Worm (Caenorhabditis elegans) whole organism, late embryonic: ENCODE results near the gene T07G12.3.

Source experiments
- C38D4.7 ChIP-seq: fragments of 200-800 bp; sonication (Bioruptor generic); optimal IDR thresholded peaks from 2 replicates; lab custom pipeline; 2018; ENCODE audit warnings: mild to moderate bottlenecking, missing genetic modification characterization, moderate library complexity, missing compliant biosample characterization
- F13H6.1 ChIP-seq: sonication (generic microtip); optimal IDR thresholded peaks from 2 replicates; lab custom pipeline; 2016; ENCODE audit warnings: missing genetic modification characterization, missing compliant biosample characterization
- K02D7.2 ChIP-seq: sonication (generic microtip); optimal IDR thresholded peaks from 2 replicates; lab custom pipeline; 2017; ENCODE audit warnings: mild to moderate bottlenecking, missing genetic modification characterization, missing compliant biosample characterization
- ahr-1 ChIP-seq: sonication (generic microtip); optimal IDR thresholded peaks from 2 replicates; lab custom pipeline; 2016; ENCODE audit warnings: missing genetic modification characterization, missing compliant biosample characterization
- ama-1 ChIP-seq: fragments of 150-350 bp; optimal IDR thresholded peaks from 2 replicates; lab custom pipeline; 2014
- ceh-18 ChIP-seq: sonication (generic microtip); optimal IDR thresholded peaks from 2 replicates; lab custom pipeline; 2016; ENCODE audit warnings: missing genetic modification characterization, missing compliant biosample characterization
- ceh-19 ChIP-seq: fragments of 200-800 bp; sonication (Bioruptor generic); optimal IDR thresholded peaks from 2 replicates; lab custom pipeline; 2018; ENCODE audit warnings: mild to moderate bottlenecking, missing genetic modification characterization, missing compliant biosample characterization
- ceh-2 ChIP-seq: sonication (generic microtip); optimal IDR thresholded peaks from 2 replicates; lab custom pipeline; 2016; ENCODE audit warnings: missing genotype, missing genetic modification characterization, missing compliant biosample characterization
- ceh-22 ChIP-seq: sonication (generic microtip); optimal IDR thresholded peaks from 2 replicates; lab custom pipeline; 2017; ENCODE audit warnings: missing biosample characterization, missing genetic modification characterization
- ceh-30 ChIP-seq: fragments of 150-350 bp; optimal IDR thresholded peaks from 2 replicates; lab custom pipeline; 2014; ENCODE audit warnings: missing biosample characterization, missing genetic modification characterization
- ceh-31 ChIP-seq: sonication (generic microtip); optimal IDR thresholded peaks from 2 replicates; lab custom pipeline; 2016; ENCODE audit warnings: missing genetic modification characterization, missing compliant biosample characterization
- ceh-34 ChIP-seq: sonication (generic microtip); optimal IDR thresholded peaks from 2 replicates; lab custom pipeline; 2016; ENCODE audit warnings: mild to moderate bottlenecking, missing genetic modification characterization, missing compliant biosample characterization
- elt-2 ChIP-seq: sonication (generic microtip); optimal IDR thresholded peaks from 2 replicates; lab custom pipeline; 2016; ENCODE audit warnings: missing genetic modification reagents, missing genetic modification characterization, missing compliant biosample characterization
- fkh-10 ChIP-seq: fragments of 150-350 bp; optimal IDR thresholded peaks from 2 replicates; lab custom pipeline; 2014; ENCODE audit warnings: missing biosample characterization, missing genetic modification reagents, missing genetic modification characterization
- fkh-6 ChIP-seq: sonication (generic microtip); optimal IDR thresholded peaks from 2 replicates; lab custom pipeline; 2016; ENCODE audit warnings: missing genetic modification characterization, missing compliant biosample characterization
- hlh-30 ChIP-seq: sonication (generic microtip); optimal IDR thresholded peaks from 2 replicates; lab custom pipeline; 2017; ENCODE audit warnings: antibody characterized with exemption, missing genetic modification characterization, missing compliant biosample characterization; ENCODE audit not compliant: insufficient read depth
- hlh-6 ChIP-seq: sonication (generic microtip); optimal IDR thresholded peaks from 2 replicates; lab custom pipeline; 2016; ENCODE audit warnings: missing genotype, missing genetic modification characterization, missing compliant biosample characterization
- lin-11 ChIP-seq: fragments of 200-800 bp; sonication (Bioruptor generic); optimal IDR thresholded peaks from 2 replicates; lab custom pipeline; 2018; ENCODE audit warnings: mild to moderate bottlenecking, missing genetic modification characterization, missing compliant biosample characterization
- madf-2 ChIP-seq: sonication (generic microtip); optimal IDR thresholded peaks from 2 replicates; lab custom pipeline; 2017; ENCODE audit warnings: missing genetic modification characterization, missing compliant biosample characterization
- nhr-232 ChIP-seq: sonication (generic microtip); optimal IDR thresholded peaks from 2 replicates; lab custom pipeline; 2016; ENCODE audit warnings: missing genetic modification characterization, missing compliant biosample characterization
- npax-4 ChIP-seq: sonication (generic microtip); optimal IDR thresholded peaks from 2 replicates; lab custom pipeline; 2016; ENCODE audit warnings: missing genetic modification characterization, missing compliant biosample characterization
- pag-3 ChIP-seq: sonication (generic microtip); optimal IDR thresholded peaks from 2 replicates; lab custom pipeline; 2016; ENCODE audit warnings: missing compliant biosample characterization, missing genetic modification characterization, borderline replicate concordance
- pat-9 ChIP-seq: fragments of 200-800 bp; sonication (Bioruptor generic); optimal IDR thresholded peaks from 2 replicates; lab custom pipeline; 2018; ENCODE audit warnings: mild to moderate bottlenecking, missing genetic modification characterization, moderate library complexity, missing compliant biosample characterization
- pax-1 ChIP-seq: fragments of 150-350 bp; optimal IDR thresholded peaks from 2 replicates; lab custom pipeline; 2014; ENCODE audit warnings: missing biosample characterization, missing genetic modification characterization
- pha-2 ChIP-seq: sonication (generic microtip); optimal IDR thresholded peaks from 2 replicates; lab custom pipeline; 2017; ENCODE audit warnings: mild to moderate bottlenecking, missing genetic modification characterization, missing compliant biosample characterization
- pros-1 ChIP-seq: fragments of 150-350 bp; optimal IDR thresholded peaks from 2 replicates; lab custom pipeline; 2014; ENCODE audit warnings: missing biosample characterization, missing genetic modification reagents, missing genetic modification characterization
- rnt-1 ChIP-seq: sonication (generic microtip); optimal IDR thresholded peaks from 2 replicates; lab custom pipeline; 2016; ENCODE audit warnings: missing genetic modification characterization, missing compliant biosample characterization
- sdc-2 ChIP-seq: sonication (generic microtip); optimal IDR thresholded peaks from 2 replicates; lab custom pipeline; 2016; ENCODE audit warnings: missing genotype, missing genetic modification characterization, missing compliant biosample characterization
- tbx-2 ChIP-seq: sonication (generic microtip); optimal IDR thresholded peaks from 2 replicates; lab custom pipeline; 2016; ENCODE audit warnings: missing genetic modification characterization, missing compliant biosample characterization
- unc-3 ChIP-seq, 2 experiments: fragments of 200-800 bp in 1 of 2; sonication (Bioruptor generic) in 1 of 2; sonication (generic microtip) in 1 of 2; conservative IDR thresholded peaks in 1 of 2; optimal IDR thresholded peaks in 1 of 2; 2 replicates each; pipeline versions ENCODE4 v1.3.6 to Lab custom; 2016 to 2022; ENCODE audit warnings: missing compliant biosample characterization in 2 of 2, missing genetic modification characterization in 2 of 2, missing genetic modification reagents in 1 of 2
- unc-55 ChIP-seq: sonication (generic microtip); optimal IDR thresholded peaks from 2 replicates; lab custom pipeline; 2017; ENCODE audit warnings: missing biosample characterization, missing genetic modification reagents, missing genetic modification characterization
- unc-86 ChIP-seq: sonication (generic microtip); optimal IDR thresholded peaks from 2 replicates; lab custom pipeline; 2016; ENCODE audit warnings: missing genetic modification characterization, missing compliant biosample characterization
- zip-5 ChIP-seq: sonication (generic microtip); optimal IDR thresholded peaks from 2 replicates; lab custom pipeline; 2016; ENCODE audit warnings: missing genetic modification characterization, missing compliant biosample characterization

The T07G12.3 gene

ce11 chrIV:10577600-10577999 lies 43.9 kb downstream of the T07G12.3 start:
- TF ChIP-seq zip-5 (no peak), pros-1 (tag; lab: Kevin White, UChicago) (no peak), ceh-2 (tag; lab: Kevin White, UChicago) (no peak), hlh-30 (no peak), sdc-2 (no peak), elt-2 (tag; lab: Kevin White, UChicago) (no peak), ceh-31 (tag; lab: Kevin White, UChicago) (no peak), ceh-30 (tag; lab: Kevin White, UChicago) (no peak), unc-3 (GFP tag; conservative IDR thresholded peaks at IDR 0.05; lab: Robert Waterston, UW) (no peak), unc-3 (tag; optimal IDR thresholded peaks at IDR 0.05; lab: Kevin White, UChicago) (no peak), tbx-2 (tag; lab: Kevin White, UChicago) (no peak), rnt-1 (tag; lab: Kevin White, UChicago) (no peak), pag-3 (tag; lab: Kevin White, UChicago) (no peak), ceh-34 (tag; lab: Kevin White, UChicago) (no peak), F13H6.1 (tag; lab: Kevin White, UChicago) (no peak), nhr-232 (tag; lab: Kevin White, UChicago) (no peak)

ce11 chrIV:10578367-10578766 lies 44.6 kb downstream of the T07G12.3 start, which contains the start of gene lgc-43:
lgc-43 (plus strand) TSS chrIV:10578667.
- TF ChIP-seq fkh-6 (tag; lab: Kevin White, UChicago) (no peak), pat-9 (tag; lab: Kevin White, UChicago) (no peak), ahr-1 (tag; lab: Kevin White, UChicago) (no peak), C38D4.7 (no peak), ceh-34 (tag; lab: Kevin White, UChicago) (no peak), ceh-19 (GFP tag; lab: Kevin White, UChicago) (no peak), unc-55 (GFP tag; lab: Kevin White, UChicago) (no peak), pha-2 (tag; lab: Kevin White, UChicago) (no peak), hlh-30 (no peak), ama-1 (no peak), hlh-6 (no peak)

ce11 chrIV:10584237-10584636 lies 50.5 kb downstream of the T07G12.3 start, which contains the start of gene oac-8:
oac-8 (plus strand) TSS chrIV:10584537.
- TF ChIP-seq unc-86 (tag; lab: Kevin White, UChicago) (no peak), hlh-30 (no peak), C38D4.7 (no peak), lin-11 (no peak), ceh-18 (tag; lab: Kevin White, UChicago) (no peak), madf-2 (tag; lab: Kevin White, UChicago) (no peak), pax-1 (no peak), hlh-6 (no peak), fkh-10 (GFP tag; lab: Kevin White, UChicago) (no peak), K02D7.2 (tag; lab: Kevin White, UChicago) (no peak), ceh-22 (tag; lab: Kevin White, UChicago) (no peak), zip-5 (no peak), rnt-1 (tag; lab: Kevin White, UChicago) (no peak), npax-4 (tag; lab: Kevin White, UChicago) (no peak)
- TF ChIP-seq, all 69 proteins: peak for 0
